Fruit fly (Drosophila melanogaster) whole organism, adult: ENCODE results near the gene muc.

Source experiments
- CG14711 ChIP-seq: fragments of 200-800 bp; sonication (Bioruptor generic); optimal IDR thresholded peaks from 2 replicates; lab custom pipeline; 2018; ENCODE audit warnings: missing biosample characterization, mild to moderate bottlenecking, missing genetic modification characterization, moderate library complexity
- CG1620 ChIP-seq: fragments of 200-800 bp; sonication (Bioruptor generic); optimal IDR thresholded peaks from 2 replicates; lab custom pipeline; 2016; ENCODE audit warnings: missing biosample characterization, missing genetic modification characterization
- CG33017 ChIP-seq: fragments of 200-800 bp; sonication (Bioruptor generic); optimal IDR thresholded peaks from 2 replicates; lab custom pipeline; 2018; ENCODE audit warnings: missing biosample characterization, mild to moderate bottlenecking, missing genetic modification characterization, moderate library complexity
- CG5204 ChIP-seq: fragments of 200-800 bp; sonication (Bioruptor generic); optimal IDR thresholded peaks from 2 replicates; lab custom pipeline; 2016; ENCODE audit warnings: missing biosample characterization, missing genetic modification characterization
- CG7045 ChIP-seq: fragments of 200-800 bp; sonication (Bioruptor generic); optimal IDR thresholded peaks from 2 replicates; lab custom pipeline; 2017; ENCODE audit warnings: missing biosample characterization, mild to moderate bottlenecking, missing genetic modification characterization
- CG7101 ChIP-seq: fragments of 200-800 bp; sonication (Bioruptor generic); optimal IDR thresholded peaks from 2 replicates; lab custom pipeline; 2018; ENCODE audit warnings: missing biosample characterization, mild to moderate bottlenecking, missing genetic modification characterization, moderate library complexity
- bab1 ChIP-seq: fragments of 200-800 bp; sonication (Bioruptor generic); optimal IDR thresholded peaks from 3 replicates; lab custom pipeline; 2019; ENCODE audit warnings: missing biosample characterization, mild to moderate bottlenecking, missing genetic modification characterization, moderate library complexity
- cic ChIP-seq: fragments of 200-800 bp; sonication (Bioruptor generic); optimal IDR thresholded peaks from 2 replicates; lab custom pipeline; 2017; ENCODE audit warnings: missing biosample characterization, mild to moderate bottlenecking, missing genetic modification characterization, moderate library complexity
- cnc ChIP-seq, 2 experiments: fragments of >200 bp; optimal IDR thresholded peaks; 2 replicates each; lab custom pipeline; 2017
- kay ChIP-seq: fragments of 200-800 bp; sonication (Bioruptor generic); peaks from one replicate; lab custom pipeline; 2016; ENCODE audit warnings: missing biosample characterization, missing genetic modification characterization, borderline replicate concordance
- toe ChIP-seq: fragments of 200-800 bp; sonication (Bioruptor generic); optimal IDR thresholded peaks from 2 replicates; lab custom pipeline; 2016; ENCODE audit warnings: missing biosample characterization, missing genetic modification characterization

DNA sequence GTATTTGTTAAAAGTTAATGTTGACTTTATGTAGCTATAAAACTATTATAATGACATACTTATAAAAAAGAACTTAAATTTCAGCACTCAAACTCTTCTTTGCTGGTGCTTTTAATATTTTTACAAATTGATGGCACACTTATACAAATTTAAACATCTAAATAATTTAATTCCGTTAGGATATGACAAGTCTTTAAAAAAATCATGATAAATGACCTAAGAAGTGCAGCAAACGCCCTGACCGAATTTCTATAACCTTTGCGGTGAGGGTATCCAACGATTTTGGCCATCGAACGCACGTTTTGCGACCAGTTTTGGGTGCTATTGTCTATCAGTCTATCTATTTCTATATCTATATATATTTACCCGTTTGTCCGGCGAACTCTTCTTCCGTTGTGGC is 16.3 kb downstream of the muc start:
- TF ChIP-seq toe (GFP tag; lab: Kevin White, UChicago) (no peak), cnc (optimal IDR thresholded peaks at IDR 0.05; lab: Kevin White, UChicago) (no peak), CG14711 (tag; lab: Kevin White, UChicago) (no peak), CG33017 (tag; lab: Kevin White, UChicago) (no peak), CG5204 (GFP tag; lab: Kevin White, UChicago) (no peak), CG7045 (GFP tag; lab: Kevin White, UChicago) (no peak), kay (no peak), CG7101 (tag; lab: Kevin White, UChicago) (no peak), cic (no peak), CG1620 (GFP tag; lab: Kevin White, UChicago) (no peak), bab1 (GFP tag; lab: Kevin White, UChicago) (no peak)
